Fruit fly (Drosophila melanogaster) whole organism, embryonic: Measurements from ENCODE around the gene Ac13E.
A peak's percentile ranks its signal among the peaks of the same experiment; 100 is the strongest.

Experiments
- Atf6 ChIP-seq: fragments of 200-800 bp; sonication (Bioruptor generic); IDR thresholded peaks from 2 replicates; pipeline ENCODE4 v1.3.6; 2022; ENCODE audit warnings: missing biosample characterization, missing genetic modification characterization
- CG10366 ChIP-seq: fragments of 200-800 bp; sonication (Bioruptor generic); IDR thresholded peaks from 2 replicates; pipeline ENCODE4 v1.3.6; 2022; ENCODE audit warnings: missing biosample characterization, missing genetic modification characterization
- CG10543 ChIP-seq: fragments of 200-800 bp; sonication (Bioruptor generic); optimal IDR thresholded peaks from 3 replicates; lab custom pipeline; 2017; ENCODE audit warnings: missing biosample characterization, mild to moderate bottlenecking, missing genetic modification characterization, moderate library complexity
- CG11723 ChIP-seq: fragments of 200-800 bp; sonication (Bioruptor generic); optimal IDR thresholded peaks from 2 replicates; lab custom pipeline; 2017; ENCODE audit warnings: missing biosample characterization, mild to moderate bottlenecking, missing genetic modification characterization
- CG12071 ChIP-seq: fragments of 200-800 bp; sonication (Bioruptor generic); optimal IDR thresholded peaks from 3 replicates; lab custom pipeline; 2018; ENCODE audit warnings: missing biosample characterization, mild to moderate bottlenecking, missing genetic modification characterization
- CG12155 ChIP-seq: fragments of 200-800 bp; sonication (Bioruptor generic); optimal IDR thresholded peaks from 3 replicates; lab custom pipeline; 2016; ENCODE audit warnings: missing biosample characterization, missing genetic modification characterization
- CG12391 ChIP-seq: fragments of 200-800 bp; sonication (Bioruptor generic); optimal IDR thresholded peaks from 3 replicates; lab custom pipeline; 2018; ENCODE audit warnings: missing biosample characterization, mild to moderate bottlenecking, missing genetic modification characterization, moderate library complexity
- CG14441 ChIP-seq: fragments of 200-800 bp; sonication (Bioruptor generic); IDR thresholded peaks from 2 replicates; pipeline ENCODE4 v1.3.6; 2022; ENCODE audit warnings: missing biosample characterization, missing genetic modification characterization
- CG1602 ChIP-seq: fragments of 200-800 bp; sonication (Bioruptor generic); optimal IDR thresholded peaks from 3 replicates; lab custom pipeline; 2016; ENCODE audit warnings: missing biosample characterization, missing genetic modification characterization
- CG16813 ChIP-seq: fragments of 200-800 bp; sonication (Bioruptor generic); IDR thresholded peaks from 3 replicates; pipeline ENCODE4 v1.3.6; 2022; ENCODE audit warnings: missing biosample characterization, missing genetic modification characterization; ENCODE audit not compliant: partially characterized antibody
- CG17361 ChIP-seq: fragments of 200-800 bp; sonication (Bioruptor generic); IDR thresholded peaks from 3 replicates; pipeline ENCODE4 v1.3.6; 2022; ENCODE audit warnings: missing biosample characterization, missing genetic modification characterization
- CG2120 ChIP-seq: fragments of 200-800 bp; sonication (Bioruptor generic); optimal IDR thresholded peaks from 3 replicates; lab custom pipeline; 2016; ENCODE audit warnings: missing biosample characterization, missing genetic modification characterization
- CG2202 ChIP-seq: fragments of 200-800 bp; sonication (Bioruptor generic); optimal IDR thresholded peaks from 2 replicates; lab custom pipeline; 2018; ENCODE audit warnings: missing biosample characterization, mild to moderate bottlenecking, missing genetic modification characterization
- CG30403 ChIP-seq: fragments of 200-800 bp; sonication (Bioruptor generic); optimal IDR thresholded peaks from 3 replicates; lab custom pipeline; 2016; ENCODE audit warnings: missing biosample characterization, missing genetic modification characterization
- CG31224 ChIP-seq: fragments of 200-800 bp; sonication (Bioruptor generic); IDR thresholded peaks from 2 replicates; pipeline ENCODE4 v1.3.6; 2022; ENCODE audit warnings: missing biosample characterization, missing genetic modification characterization
- CG32532 ChIP-seq: fragments of 200-800 bp; sonication (Bioruptor generic); IDR thresholded peaks from 2 replicates; pipeline ENCODE4 v1.3.6; 2022; ENCODE audit warnings: missing biosample characterization, missing genetic modification characterization
- CG6854 ChIP-seq: fragments of 200-800 bp; sonication (Bioruptor generic); optimal IDR thresholded peaks from 3 replicates; lab custom pipeline; 2017; ENCODE audit warnings: missing biosample characterization, mild to moderate bottlenecking, missing genetic modification characterization
- Chrac-16 ChIP-seq: fragments of 200-800 bp; sonication (Bioruptor generic); optimal IDR thresholded peaks from 3 replicates; lab custom pipeline; 2016; ENCODE audit warnings: missing biosample characterization, missing genetic modification characterization
- Ets65A ChIP-seq: fragments of 200-800 bp; sonication (Bioruptor generic); peaks from one replicate; lab custom pipeline; 2016; ENCODE audit warnings: missing biosample characterization, missing genetic modification characterization
- GATAe ChIP-seq: fragments of 200-800 bp; sonication (Bioruptor generic); conservative IDR thresholded peaks from 2 replicates; pipeline ENCODE4 v1.3.6; 2022; ENCODE audit warnings: missing biosample characterization, missing genetic modification characterization
- H15 ChIP-seq: fragments of 200-800 bp; sonication (Bioruptor generic); IDR thresholded peaks from 3 replicates; pipeline ENCODE4 v1.3.6; 2022; ENCODE audit warnings: missing biosample characterization, missing genetic modification characterization
- Hr78 ChIP-seq, 2 experiments: fragments of 200-800 bp in 1 of 2; fragments of >200 bp in 1 of 2; sonication (Bioruptor generic) in 1 of 2; optimal IDR thresholded peaks; 2 replicates each; lab custom pipeline; 2017 to 2019; ENCODE audit warnings: missing biosample characterization in 2 of 2, missing genetic modification characterization in 2 of 2, mild to moderate bottlenecking in 1 of 2, moderate library complexity in 1 of 2
- Hsf ChIP-seq: fragments of 200-800 bp; sonication (Bioruptor generic); optimal IDR thresholded peaks from 3 replicates; lab custom pipeline; 2016; ENCODE audit warnings: missing biosample characterization, missing genetic modification characterization
- Med ChIP-seq: fragments of 200-800 bp; sonication (Bioruptor generic); peaks from one replicate; lab custom pipeline; 2016; ENCODE audit warnings: missing biosample characterization, missing genetic modification characterization, mild to moderate bottlenecking, inconsistent platforms, moderate library complexity
- Oaz ChIP-seq: fragments of 200-800 bp; sonication (Bioruptor generic); IDR thresholded peaks from 2 replicates; pipeline ENCODE4 v1.3.6; 2022; ENCODE audit warnings: missing biosample characterization, missing genetic modification characterization
- Rfx ChIP-seq: fragments of 200-800 bp; sonication (Bioruptor generic); IDR thresholded peaks from 2 replicates; pipeline ENCODE4 v1.3.6; 2022; ENCODE audit warnings: missing biosample characterization, missing genetic modification characterization
- Side ChIP-seq: fragments of 200-800 bp; sonication (Bioruptor generic); optimal IDR thresholded peaks from 2 replicates; lab custom pipeline; 2016; ENCODE audit warnings: missing biosample characterization, missing genetic modification characterization
- Sox102F ChIP-seq: fragments of 200-800 bp; sonication (Bioruptor generic); optimal IDR thresholded peaks from 2 replicates; lab custom pipeline; 2018; ENCODE audit warnings: missing biosample characterization, mild to moderate bottlenecking, missing genetic modification characterization, moderate library complexity
- bsh ChIP-seq, 2 experiments: fragments of 200-800 bp; sonication (Bioruptor generic); optimal IDR thresholded peaks; 2 replicates each; lab custom pipeline; 2017 to 2018; ENCODE audit warnings: mild to moderate bottlenecking in 2 of 2, missing biosample characterization in 2 of 2, missing genetic modification characterization in 2 of 2, moderate library complexity in 1 of 2
- crol ChIP-seq: fragments of 200-800 bp; sonication (Bioruptor generic); IDR thresholded peaks from 2 replicates; pipeline ENCODE4 v1.3.6; 2022; ENCODE audit warnings: missing biosample characterization, missing genetic modification characterization
- dati ChIP-seq: fragments of 200-800 bp; sonication (Bioruptor generic); IDR thresholded peaks from 2 replicates; pipeline ENCODE4 v1.3.6; 2022; ENCODE audit warnings: missing biosample characterization, missing genetic modification characterization
- dpn ChIP-seq, 2 experiments: fragments of 200-800 bp; sonication (Bioruptor generic); optimal IDR thresholded peaks; 3 replicates each; lab custom pipeline; 2016; ENCODE audit warnings: missing biosample characterization in 2 of 2, missing genetic modification characterization in 2 of 2
- exex ChIP-seq: fragments of 200-800 bp; sonication (Bioruptor generic); optimal IDR thresholded peaks from 4 replicates; lab custom pipeline; 2018; ENCODE audit warnings: missing biosample characterization, mild to moderate bottlenecking, missing genetic modification characterization, moderate library complexity
- grn ChIP-seq: fragments of 200-800 bp; sonication (Bioruptor generic); optimal IDR thresholded peaks from 3 replicates; lab custom pipeline; 2017; ENCODE audit warnings: missing biosample characterization, missing genetic modification characterization
- ham ChIP-seq: fragments of 200-800 bp; sonication (Bioruptor generic); IDR thresholded peaks from 2 replicates; pipeline ENCODE4 v1.3.6; 2022; ENCODE audit warnings: missing biosample characterization, missing genetic modification characterization
- ind ChIP-seq: fragments of 200-800 bp; sonication (Bioruptor generic); optimal IDR thresholded peaks from 3 replicates; lab custom pipeline; 2016; ENCODE audit warnings: missing biosample characterization, missing genetic modification characterization
- mam ChIP-seq: fragments of 200-800 bp; sonication (Bioruptor generic); optimal IDR thresholded peaks from 3 replicates; lab custom pipeline; 2016; ENCODE audit warnings: missing biosample characterization, missing genetic modification characterization
- mirr ChIP-seq: fragments of 200-800 bp; sonication (Bioruptor generic); optimal IDR thresholded peaks from 3 replicates; lab custom pipeline; 2018; ENCODE audit warnings: missing biosample characterization, mild to moderate bottlenecking, missing genetic modification characterization
- mld ChIP-seq: fragments of 200-800 bp; sonication (Bioruptor generic); IDR thresholded peaks from 3 replicates; pipeline ENCODE4 v1.3.6; 2022; ENCODE audit warnings: missing biosample characterization, missing genetic modification characterization; ENCODE audit not compliant: partially characterized antibody
- pum ChIP-seq: fragments of 200-800 bp; sonication (Bioruptor generic); optimal IDR thresholded peaks from 2 replicates; lab custom pipeline; 2016; ENCODE audit warnings: missing biosample characterization, missing genetic modification characterization
- ro ChIP-seq: fragments of 200-800 bp; sonication (Bioruptor generic); IDR thresholded peaks from 2 replicates; pipeline ENCODE4 v1.3.6; 2022; ENCODE audit warnings: missing biosample characterization, missing genetic modification characterization
- row ChIP-seq: fragments of 200-800 bp; sonication (Bioruptor generic); IDR thresholded peaks from 3 replicates; pipeline ENCODE4 v1.3.6; 2022; ENCODE audit warnings: missing biosample characterization, missing genetic modification characterization
- sens ChIP-seq: fragments of 200-800 bp; sonication (Bioruptor generic); peaks from one replicate; lab custom pipeline; 2016; ENCODE audit warnings: missing biosample characterization, missing genetic modification characterization
- sob ChIP-seq: fragments of 200-800 bp; sonication (Bioruptor generic); IDR thresholded peaks from 2 replicates; pipeline ENCODE4 v1.3.6; 2022; ENCODE audit warnings: missing biosample characterization, missing genetic modification characterization
- sqz ChIP-seq: fragments of 200-800 bp; sonication (Bioruptor generic); optimal IDR thresholded peaks from 3 replicates; lab custom pipeline; 2018; ENCODE audit warnings: missing biosample characterization, mild to moderate bottlenecking, missing genetic modification characterization
- stwl ChIP-seq: fragments of 200-800 bp; sonication (Bioruptor generic); optimal IDR thresholded peaks from 3 replicates; lab custom pipeline; 2018; ENCODE audit warnings: missing biosample characterization, mild to moderate bottlenecking, missing genetic modification characterization, moderate library complexity
- sug ChIP-seq: fragments of 200-800 bp; optimal IDR thresholded peaks from 2 replicates; lab custom pipeline; 2019; ENCODE audit warnings: missing biosample characterization, mild to moderate bottlenecking, missing genetic modification characterization, moderate library complexity
- trh ChIP-seq: fragments of 200-800 bp; sonication (Bioruptor generic); optimal IDR thresholded peaks from 2 replicates; lab custom pipeline; 2016; ENCODE audit warnings: missing biosample characterization, missing genetic modification characterization
- vvl ChIP-seq: fragments of 200-800 bp; sonication (Bioruptor generic); IDR thresholded peaks from 2 replicates; pipeline ENCODE4 v1.3.6; 2022; ENCODE audit warnings: missing biosample characterization, missing genetic modification characterization
- zf30C ChIP-seq: fragments of 200-800 bp; sonication (Bioruptor generic); optimal IDR thresholded peaks from 3 replicates; lab custom pipeline; 2018; ENCODE audit warnings: missing biosample characterization, mild to moderate bottlenecking, missing genetic modification characterization

The Ac13E gene

DNA sequence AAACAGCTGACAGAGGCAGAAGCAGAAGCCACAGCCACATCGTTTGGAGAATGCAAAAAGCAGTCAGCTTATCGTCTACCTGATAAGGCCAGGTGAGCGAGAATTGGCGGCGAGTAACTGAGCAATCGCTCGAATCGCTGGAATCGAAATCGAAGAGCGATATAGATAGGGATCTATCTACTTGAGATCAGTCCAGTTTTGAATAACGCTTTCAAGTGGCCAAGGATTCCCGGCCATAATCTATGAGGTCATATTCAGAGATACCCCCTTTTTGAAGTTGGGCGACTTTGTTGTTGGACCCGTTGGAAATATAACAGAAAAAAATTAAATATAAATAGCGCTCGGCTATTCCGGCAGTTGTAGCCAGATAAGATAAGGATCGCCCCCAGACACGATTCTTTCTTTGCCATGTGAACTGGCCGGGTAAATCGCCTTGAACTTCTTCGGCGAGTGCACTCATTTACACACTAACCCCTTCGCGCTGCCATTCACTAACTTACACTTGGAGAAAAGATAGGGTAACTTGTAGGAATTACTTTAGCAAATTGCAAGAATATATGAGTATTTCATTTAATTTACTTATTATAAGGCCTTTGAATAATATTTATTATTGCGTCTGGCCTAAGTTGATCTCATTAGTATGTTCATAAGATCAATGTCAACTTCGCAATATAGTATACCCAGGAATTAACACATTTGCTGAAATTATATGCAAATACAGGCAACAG lies 31.5 kb downstream of the Ac13E start:
- TF ChIP-seq CG12155 (GFP tag; lab: Kevin White, UChicago) (peak; percentile 1), CG6854 (GFP tag; lab: Kevin White, UChicago) (no peak), CG14441 (no peak), sug (tag; lab: Kevin White, UChicago) (peak; percentile 75), Hr78 (GFP tag; optimal IDR thresholded peaks at IDR 0.05; lab: Kevin White, UChicago) (peak in 1 of 2 experiments; percentile 72), Side (GFP tag; lab: Kevin White, UChicago) (no peak), CG16813 (GFP tag; lab: Robert Waterston, UW) (no peak), CG2202 (tag; lab: Kevin White, UChicago) (no peak), stwl (tag; lab: Kevin White, UChicago) (no peak), exex (tag; lab: Kevin White, UChicago) (peak; percentile 60), mld (GFP tag; lab: Robert Waterston, UW) (no peak), Oaz (GFP tag; lab: Robert Waterston, UW) (no peak), dati (GFP tag; lab: Robert Waterston, UW) (no peak), trh (GFP tag; lab: Kevin White, UChicago) (no peak), ham (no peak), CG1602 (GFP tag; lab: Kevin White, UChicago) (no peak), CG11723 (GFP tag; lab: Kevin White, UChicago) (no peak), grn (GFP tag; lab: Kevin White, UChicago) (peak; percentile 96), mirr (GFP tag; lab: Kevin White, UChicago) (peak; percentile 1), CG10366 (no peak), CG17361 (GFP tag; lab: Robert Waterston, UW) (no peak), CG10543 (GFP tag; lab: Kevin White, UChicago) (peak; percentile 19), Atf6 (GFP tag; lab: Robert Waterston, UW) (no peak), CG12391 (tag; lab: Kevin White, UChicago) (no peak), pum (GFP tag; lab: Kevin White, UChicago) (no peak), Med (GFP tag; lab: Kevin White, UChicago) (peak; percentile 51), mam (GFP tag; lab: Kevin White, UChicago) (no peak), GATAe (GFP tag; lab: Robert Waterston, UW) (peak; percentile 46; the same call in 1 of the 2 replicates)
- TF ChIP-seq, all 482 proteins: peak for 9

DNA sequence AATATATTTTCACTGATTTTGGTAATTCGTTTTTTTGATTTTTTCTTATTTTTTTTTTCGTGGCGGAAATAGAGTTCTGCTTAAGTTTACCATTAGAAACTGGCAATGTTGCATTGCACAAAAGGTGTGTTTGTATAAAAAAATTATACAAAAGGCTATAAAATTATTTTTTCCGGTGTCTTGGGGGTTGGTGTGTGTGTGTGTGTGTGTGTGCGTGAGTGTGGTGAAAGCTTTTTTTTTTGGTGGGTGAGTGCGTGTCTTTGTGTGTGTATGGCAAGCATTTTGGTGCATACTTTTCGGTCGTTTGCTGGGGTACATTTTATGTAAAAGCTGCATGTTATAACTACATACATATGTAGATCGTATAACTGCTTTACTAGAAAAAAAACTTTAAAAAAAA lies 42.7 kb downstream of the Ac13E start:
- peak; percentile 25; the same call in 1 of the 2 replicates for TF ChIP-seq CG32532 (GFP tag; lab: Robert Waterston, UW)
- TF ChIP-seq sqz (GFP tag; lab: Kevin White, UChicago), result peak; percentile 24
- TF ChIP-seq H15, result 0 out of 3 replicates have a peak, but pooled peaks have one; percentile 24
- TF ChIP-seq CG12071, result no peak
- peak; percentile 32 for TF ChIP-seq zf30C (GFP tag; lab: Kevin White, UChicago)
- TF ChIP-seq dpn (GFP tag; optimal IDR thresholded peaks at IDR 0.05; lab: Kevin White, UChicago), result peak in 1 of 2 experiments; percentile 22
- peak; percentile 35; the same call in 1 of the 2 replicates for TF ChIP-seq vvl (GFP tag; lab: Robert Waterston, UW)
- TF ChIP-seq CG10543 (GFP tag; lab: Kevin White, UChicago), result no peak
- 0 out of 2 replicates have a peak, but pooled peaks have one; percentile 15 for TF ChIP-seq CG31224 (GFP tag; lab: Robert Waterston, UW)
- no peak for TF ChIP-seq ind (GFP tag; lab: Kevin White, UChicago)
- peak; percentile 36 for TF ChIP-seq Sox102F (GFP tag; lab: Kevin White, UChicago)
- peak; percentile 31; the same call in 1 of the 2 replicates for TF ChIP-seq Rfx (GFP tag; lab: Robert Waterston, UW)
- TF ChIP-seq sob, result 0 out of 2 replicates have a peak, but pooled peaks have one; percentile 16
- peak; percentile 2 for TF ChIP-seq Chrac-16
- TF ChIP-seq crol (GFP tag; lab: Robert Waterston, UW), result no peak
- TF ChIP-seq CG2120 (GFP tag; lab: Kevin White, UChicago), result peak; percentile 50
- peak in 1 of 2 experiments; percentile 3 for TF ChIP-seq bsh (GFP tag; optimal IDR thresholded peaks at IDR 0.05; lab: Kevin White, UChicago)
- TF ChIP-seq CG30403 (GFP tag; lab: Kevin White, UChicago), result peak; percentile 31
- TF ChIP-seq sens, result peak; percentile 90
- peak; percentile 27; the same call in 2 of the 3 replicates for TF ChIP-seq row
- peak; percentile 9 for TF ChIP-seq Hsf (GFP tag; lab: Kevin White, UChicago)
- TF ChIP-seq ro, result no peak
- peak; percentile 88 for TF ChIP-seq Ets65A (GFP tag; lab: Kevin White, UChicago)
